Worm (Caenorhabditis elegans): ENCODE measurements around the gene sucl-1.

The sucl-1 gene

ce11 chrX:14792315-14793197, 38.7 kb downstream of the sucl-1 start (continued):
- TF ChIP-seq saeg-2 (GFP tag; IDR thresholded peaks at IDR 0.05) = no peak
- no peak for TF ChIP-seq rbr-2 (tag; optimal IDR thresholded peaks at IDR 0.05)
- 0 out of 2 replicates have a peak, but pooled peaks have one; percentile 65 for TF ChIP-seq D1046.2 (GFP tag; IDR thresholded peaks at IDR 0.05)
- no peak for TF ChIP-seq ceh-82 (tag; optimal IDR thresholded peaks at IDR 0.05)
- TF ChIP-seq nhr-28 (tag; optimal IDR thresholded peaks at IDR 0.05) = peak; percentile 47
- no peak for TF ChIP-seq ztf-7 (tag; optimal IDR thresholded peaks at IDR 0.05)
- no peak for TF ChIP-seq zip-2 (tag; optimal IDR thresholded peaks at IDR 0.05)
- TF ChIP-seq T26A8.4 (GFP tag; IDR thresholded peaks at IDR 0.05) = no peak
- TF ChIP-seq unc-130 (GFP tag; optimal IDR thresholded peaks at IDR 0.05) = no peak
- TF ChIP-seq hmg-1.1 (GFP tag; IDR thresholded peaks at IDR 0.05) = no peak
- TF ChIP-seq daf-16 (GFP tag; optimal IDR thresholded peaks at IDR 0.05) = no peak
- no peak for TF ChIP-seq daf-16 (tag; optimal IDR thresholded peaks at IDR 0.05)
- TF ChIP-seq Y105C5A.15 (GFP tag; IDR thresholded peaks at IDR 0.05) = no peak
- TF ChIP-seq F37D6.2 (tag; optimal IDR thresholded peaks at IDR 0.05) = no peak

ce11 chrX:14793198-14793747, 39.4 kb downstream of the sucl-1 start, which contains the start of gene sprr-2:
Gene sprr-2, plus strand, starts transcription at chrX:14793445.
- TF ChIP-seq Y48G9A.11 (GFP tag; IDR thresholded peaks at IDR 0.05) = no peak
- TF ChIP-seq lim-7 (GFP tag; IDR thresholded peaks at IDR 0.05) = 0 out of 2 replicates have a peak, but pooled peaks have one; percentile 36
- TF ChIP-seq madf-5 (GFP tag; IDR thresholded peaks at IDR 0.05) = no peak
- TF ChIP-seq hlh-30 (tag; optimal IDR thresholded peaks at IDR 0.05; ENCODE audit: insufficient read depth) = no peak
- TF ChIP-seq daf-12 (tag; optimal IDR thresholded peaks at IDR 0.05) = no peak
- TF ChIP-seq ceh-44 (GFP tag; IDR thresholded peaks at IDR 0.05) = no peak
- no peak for TF ChIP-seq snpc-4 (tag; optimal IDR thresholded peaks at IDR 0.05)
- no peak for TF ChIP-seq lin-1 (GFP tag; IDR thresholded peaks at IDR 0.05)
- no peak for TF ChIP-seq pqm-1 (tag; optimal IDR thresholded peaks at IDR 0.05)
- TF ChIP-seq nhr-111 (GFP tag; optimal IDR thresholded peaks at IDR 0.05) = no peak
- no peak for TF ChIP-seq F44E2.7 (GFP tag; IDR thresholded peaks at IDR 0.05)
- TF ChIP-seq ztf-7 (tag; optimal IDR thresholded peaks at IDR 0.05) = no peak
- no peak for TF ChIP-seq daf-8 (GFP tag; IDR thresholded peaks at IDR 0.05)
- no peak for TF ChIP-seq fkh-10 (GFP tag; optimal IDR thresholded peaks at IDR 0.05)
- no peak for TF ChIP-seq php-3 (GFP tag; IDR thresholded peaks at IDR 0.05)
- no peak for TF ChIP-seq daf-16 (GFP tag; optimal IDR thresholded peaks at IDR 0.05)
- TF ChIP-seq daf-16 (tag; optimal IDR thresholded peaks at IDR 0.05) = no peak
- 0 out of 2 replicates have a peak, but pooled peaks have one; percentile 9 for TF ChIP-seq lin-29 (GFP tag; IDR thresholded peaks at IDR 0.05)
- no peak for TF ChIP-seq set-16 (GFP tag; IDR thresholded peaks at IDR 0.05)
- 0 out of 2 replicates have a peak, but pooled peaks have one; percentile 12 for TF ChIP-seq saeg-2 (GFP tag; IDR thresholded peaks at IDR 0.05)
- TF ChIP-seq dmd-9 (GFP tag; IDR thresholded peaks at IDR 0.05) = no peak
- TF ChIP-seq aha-1 (tag) = peak; percentile 38
- no peak for TF ChIP-seq ZK546.5 (tag; optimal IDR thresholded peaks at IDR 0.05)
- 0 out of 2 replicates have a peak, but pooled peaks have one; percentile 30 for TF ChIP-seq tra-1 (GFP tag; IDR thresholded peaks at IDR 0.05)
- no peak for TF ChIP-seq sdz-12 (GFP tag; optimal IDR thresholded peaks at IDR 0.05)
- TF ChIP-seq rbr-2 (tag; optimal IDR thresholded peaks at IDR 0.05) = no peak
- no peak for TF ChIP-seq dpl-1 (GFP tag; optimal IDR thresholded peaks at IDR 0.05)
- TF ChIP-seq dve-1 (tag; optimal IDR thresholded peaks at IDR 0.05; ENCODE audit: insufficient read depth) = no peak
- no peak for TF ChIP-seq lin-38 (GFP tag; IDR thresholded peaks at IDR 0.05)
- TF ChIP-seq dmd-6 (GFP tag; IDR thresholded peaks at IDR 0.05) = no peak
- no peak for TF ChIP-seq jun-1 (tag; optimal IDR thresholded peaks at IDR 0.05)
- no peak for TF ChIP-seq T26A8.4 (GFP tag; IDR thresholded peaks at IDR 0.05)
- peak; percentile 42 for TF ChIP-seq nhr-48 (tag; optimal IDR thresholded peaks at IDR 0.05)
- TF ChIP-seq nhr-11 (tag; optimal IDR thresholded peaks at IDR 0.05) = no peak
- no peak for TF ChIP-seq unc-62 (GFP tag; optimal IDR thresholded peaks at IDR 0.05 in 1 of 2)
- TF ChIP-seq unc-62 (tag; optimal IDR thresholded peaks at IDR 0.05) = no peak
- TF ChIP-seq madf-9 (GFP tag; conservative IDR thresholded peaks at IDR 0.05) = no peak
- TF ChIP-seq attf-4 (tag; optimal IDR thresholded peaks at IDR 0.05) = no peak
- TF ChIP-seq ceh-32 (tag; optimal IDR thresholded peaks at IDR 0.05; ENCODE audit: poor library complexity) = no peak
- TF ChIP-seq ztf-11 (tag; optimal IDR thresholded peaks at IDR 0.05) = no peak
